Fruit fly (Drosophila melanogaster) whole organism, pupa: ENCODE data around the gene CG13917.

ENCODE experiments used
- CG10348 ChIP-seq: fragments of 200-800 bp; sonication (Bioruptor generic); IDR thresholded peaks from 2 replicates; pipeline ENCODE4 v1.3.6; 2022; ENCODE audit warnings: missing biosample characterization, missing genetic modification characterization
- CG17806 ChIP-seq: fragments of 200-800 bp; sonication (Bioruptor generic); optimal IDR thresholded peaks from 2 replicates; lab custom pipeline; 2018; ENCODE audit warnings: missing biosample characterization, mild to moderate bottlenecking, missing genetic modification characterization, moderate library complexity
- CG32121 ChIP-seq: fragments of 200-800 bp; sonication (Bioruptor generic); IDR thresholded peaks from 2 replicates; pipeline ENCODE4 v1.3.6; 2022; ENCODE audit warnings: missing biosample characterization, missing genetic modification characterization
- D1 ChIP-seq: fragments of 200-800 bp; sonication (Bioruptor generic); optimal IDR thresholded peaks from 2 replicates; lab custom pipeline; 2018; ENCODE audit warnings: missing biosample characterization, mild to moderate bottlenecking, missing genetic modification characterization, moderate library complexity
- Ets98B ChIP-seq: fragments of 200-800 bp; sonication (Bioruptor generic); IDR thresholded peaks from 2 replicates; pipeline ENCODE4 v1.3.6; 2022; ENCODE audit warnings: missing biosample characterization, missing genetic modification characterization
- Snoo ChIP-seq: fragments of 200-800 bp; sonication (Bioruptor generic); optimal IDR thresholded peaks from 3 replicates; lab custom pipeline; 2017; ENCODE audit warnings: missing biosample characterization, mild to moderate bottlenecking, missing genetic modification characterization, inconsistent platforms
- fd96Ca ChIP-seq: fragments of 200-800 bp; sonication (Bioruptor generic); IDR thresholded peaks from 3 replicates; pipeline ENCODE4 v1.3.6; 2022; ENCODE audit warnings: missing biosample characterization, missing genetic modification characterization

DNA sequence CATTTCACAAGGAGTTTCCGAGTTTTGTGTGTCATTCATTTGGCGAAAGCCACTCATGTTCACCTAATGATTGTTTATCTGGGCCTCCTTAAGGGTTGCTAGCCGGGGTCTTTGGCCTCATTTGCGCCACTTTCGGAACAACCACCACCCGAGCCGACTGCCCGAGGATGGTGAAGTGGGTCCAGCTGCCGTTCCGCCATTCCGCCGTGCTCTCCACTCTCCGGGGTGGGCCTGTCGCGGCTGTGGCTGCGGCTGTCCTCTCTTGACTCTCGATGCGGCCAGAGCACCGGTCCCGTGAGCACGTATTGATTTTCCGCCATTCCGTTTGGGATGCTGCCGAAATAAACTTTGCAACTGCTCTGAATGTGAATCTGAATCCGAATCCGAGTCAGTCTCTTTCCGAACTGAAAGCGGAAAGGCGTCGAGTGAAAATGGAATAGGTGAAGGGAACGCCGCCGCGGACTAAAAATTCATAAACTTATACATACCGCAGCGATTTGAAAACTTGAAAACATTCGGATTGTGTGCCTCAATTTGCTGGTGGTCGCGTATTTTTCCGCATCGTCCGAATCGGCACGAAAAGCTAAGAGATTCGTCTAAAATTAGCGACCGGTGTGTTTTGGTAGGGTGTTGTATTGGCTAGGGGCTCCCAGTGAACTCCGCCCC, 72.3 kb downstream of the CG13917 start, which contains the start of gene CG13920:
- no peak for TF ChIP-seq CG10348
- TF ChIP-seq CG32121: no peak
- TF ChIP-seq D1 (tag; lab: Kevin White, UChicago): no peak
- no peak for TF ChIP-seq Ets98B (GFP tag; lab: Robert Waterston, UW)
- no peak for TF ChIP-seq Snoo (tag; lab: Kevin White, UChicago)
- TF ChIP-seq CG17806: no peak
- no peak for TF ChIP-seq fd96Ca (GFP tag; lab: Robert Waterston, UW)
